Fruit fly (Drosophila melanogaster) whole organism, embryonic: Measurements from ENCODE around the gene CG32488.

ENCODE experiments used
- BEAF-32 ChIP-seq: fragments of 200-800 bp; sonication (Bioruptor generic); optimal IDR thresholded peaks from 3 replicates; lab custom pipeline; 2017; ENCODE audit warnings: missing biosample characterization, missing genetic modification characterization, mild to moderate bottlenecking, moderate library complexity, missing genetic modification reagents
- CG10209 ChIP-seq: fragments of 200-800 bp; sonication (Bioruptor generic); optimal IDR thresholded peaks from 3 replicates; lab custom pipeline; 2017; ENCODE audit warnings: missing biosample characterization, mild to moderate bottlenecking, missing genetic modification characterization, missing genetic modification reagents
- CG10979 ChIP-seq: fragments of 200-800 bp; sonication (Bioruptor generic); optimal IDR thresholded peaks from 2 replicates; lab custom pipeline; 2018; ENCODE audit warnings: missing biosample characterization, mild to moderate bottlenecking, missing genetic modification characterization, moderate library complexity
- CG11696 ChIP-seq: fragments of 200-800 bp; sonication (Bioruptor generic); IDR thresholded peaks from 2 replicates; pipeline ENCODE4 v1.3.6; 2022; ENCODE audit warnings: missing biosample characterization, missing genetic modification characterization
- CG12942 ChIP-seq: fragments of 200-800 bp; sonication (Bioruptor generic); optimal IDR thresholded peaks from 3 replicates; lab custom pipeline; 2016; ENCODE audit warnings: missing biosample characterization, missing genetic modification characterization
- CG13296 ChIP-seq: fragments of 200-800 bp; sonication (Bioruptor generic); optimal IDR thresholded peaks from 3 replicates; lab custom pipeline; 2018; ENCODE audit warnings: missing biosample characterization, mild to moderate bottlenecking, missing genetic modification characterization
- CG13775 ChIP-seq: fragments of 200-800 bp; sonication (Bioruptor generic); optimal IDR thresholded peaks from 3 replicates; lab custom pipeline; 2017; ENCODE audit warnings: missing biosample characterization, mild to moderate bottlenecking, missing genetic modification characterization
- CG14710 ChIP-seq: fragments of 200-800 bp; sonication (Bioruptor generic); optimal IDR thresholded peaks from 3 replicates; lab custom pipeline; 2019; ENCODE audit warnings: missing biosample characterization, mild to moderate bottlenecking, missing genetic modification characterization, moderate library complexity
- CG15269 ChIP-seq: fragments of 200-800 bp; sonication (Bioruptor generic); optimal IDR thresholded peaks from 2 replicates; lab custom pipeline; 2018; ENCODE audit warnings: missing biosample characterization, mild to moderate bottlenecking, missing genetic modification characterization, moderate library complexity
- CG18476 ChIP-seq: fragments of 200-800 bp; sonication (Bioruptor generic); optimal IDR thresholded peaks from 2 replicates; lab custom pipeline; 2016; ENCODE audit warnings: missing biosample characterization, mild to moderate bottlenecking, missing genetic modification characterization
- CG32532 ChIP-seq: fragments of 200-800 bp; sonication (Bioruptor generic); IDR thresholded peaks from 2 replicates; pipeline ENCODE4 v1.3.6; 2022; ENCODE audit warnings: missing biosample characterization, missing genetic modification characterization
- CG33213 ChIP-seq: fragments of 200-800 bp; sonication (Bioruptor generic); optimal IDR thresholded peaks from 3 replicates; lab custom pipeline; 2016; ENCODE audit warnings: missing biosample characterization, missing genetic modification characterization
- CG3838 ChIP-seq: fragments of 200-800 bp; sonication (Bioruptor generic); optimal IDR thresholded peaks from 3 replicates; lab custom pipeline; 2016; ENCODE audit warnings: missing biosample characterization, missing genetic modification characterization
- CG4424 ChIP-seq: fragments of 200-800 bp; sonication (Bioruptor generic); optimal IDR thresholded peaks from 3 replicates; lab custom pipeline; 2016; ENCODE audit warnings: missing biosample characterization, missing genetic modification characterization
- CG5245 ChIP-seq: fragments of 200-800 bp; sonication (Bioruptor generic); optimal IDR thresholded peaks from 3 replicates; lab custom pipeline; 2016; ENCODE audit warnings: missing biosample characterization, missing genetic modification characterization
- CG6254 ChIP-seq: fragments of 200-800 bp; sonication (Bioruptor generic); optimal IDR thresholded peaks from 3 replicates; lab custom pipeline; 2017; ENCODE audit warnings: mild to moderate bottlenecking, missing biosample characterization, missing genetic modification reagents, missing genetic modification characterization
- CG6272 ChIP-seq: fragments of 200-800 bp; sonication (Bioruptor generic); IDR thresholded peaks from 2 replicates; pipeline ENCODE4 v1.3.6; 2022; ENCODE audit warnings: missing biosample characterization, missing genetic modification characterization
- CG6689 ChIP-seq: fragments of 200-800 bp; sonication (Bioruptor generic); IDR thresholded peaks from 2 replicates; pipeline ENCODE4 v1.3.6; 2022; ENCODE audit warnings: missing biosample characterization, missing genetic modification characterization
- CG7839 ChIP-seq: fragments of 200-800 bp; sonication (Bioruptor generic); optimal IDR thresholded peaks from 3 replicates; lab custom pipeline; 2018; ENCODE audit warnings: missing biosample characterization, mild to moderate bottlenecking, missing genetic modification characterization, moderate library complexity
- CG7963 ChIP-seq: fragments of 200-800 bp; sonication (Bioruptor generic); IDR thresholded peaks from 3 replicates; pipeline ENCODE4 v1.3.6; 2022; ENCODE audit warnings: missing biosample characterization, missing genetic modification characterization; ENCODE audit not compliant: partially characterized antibody
- CG9817 ChIP-seq: fragments of 200-800 bp; sonication (Bioruptor generic); optimal IDR thresholded peaks from 2 replicates; lab custom pipeline; 2018; ENCODE audit warnings: missing biosample characterization, mild to moderate bottlenecking, missing genetic modification characterization, moderate library complexity
- E2f1 ChIP-seq: fragments of 200-800 bp; sonication (Bioruptor generic); IDR thresholded peaks from 2 replicates; pipeline ENCODE4 v1.3.6; 2022; ENCODE audit warnings: missing biosample characterization, missing genetic modification characterization
- GATAe ChIP-seq: fragments of 200-800 bp; sonication (Bioruptor generic); conservative IDR thresholded peaks from 2 replicates; pipeline ENCODE4 v1.3.6; 2022; ENCODE audit warnings: missing biosample characterization, missing genetic modification characterization
- Gug ChIP-seq: fragments of 200-800 bp; sonication (Bioruptor generic); IDR thresholded peaks from 4 replicates; pipeline ENCODE4 v1.3.6; 2022; ENCODE audit warnings: missing biosample characterization, missing genetic modification characterization
- HLH3B ChIP-seq: fragments of 200-800 bp; sonication (Bioruptor generic); IDR thresholded peaks from 2 replicates; pipeline ENCODE4 v1.3.6; 2022; ENCODE audit warnings: missing biosample characterization, missing genetic modification characterization
- Hr39 ChIP-seq: fragments of >200 bp; optimal IDR thresholded peaks from 2 replicates; lab custom pipeline; 2017
- Lhr ChIP-seq: fragments of 200-800 bp; sonication (Bioruptor generic); optimal IDR thresholded peaks from 3 replicates; lab custom pipeline; 2017; ENCODE audit warnings: mild to moderate bottlenecking, missing biosample characterization, missing genetic modification reagents, missing genetic modification characterization
- MTF-1 ChIP-seq: fragments of 200-800 bp; sonication (Bioruptor generic); optimal IDR thresholded peaks from 2 replicates; lab custom pipeline; 2018; ENCODE audit warnings: missing biosample characterization, mild to moderate bottlenecking, missing genetic modification characterization, borderline replicate concordance
- Mes4 ChIP-seq: fragments of 200-800 bp; sonication (Bioruptor generic); optimal IDR thresholded peaks from 2 replicates; lab custom pipeline; 2016; ENCODE audit warnings: missing biosample characterization, missing genetic modification characterization
- Opbp ChIP-seq: fragments of 200-800 bp; sonication (Bioruptor generic); IDR thresholded peaks from 3 replicates; pipeline ENCODE4 v1.3.6; 2022; ENCODE audit warnings: missing biosample characterization, missing genetic modification characterization; ENCODE audit not compliant: partially characterized antibody
- ara ChIP-seq: fragments of 200-800 bp; sonication (Bioruptor generic); IDR thresholded peaks from 2 replicates; pipeline ENCODE4 v1.3.6; 2022; ENCODE audit warnings: missing biosample characterization, missing genetic modification characterization
- bab2 ChIP-seq: fragments of 200-800 bp; sonication (Bioruptor generic); optimal IDR thresholded peaks from 2 replicates; lab custom pipeline; 2016; ENCODE audit warnings: missing biosample characterization, missing genetic modification characterization
- cad ChIP-seq: fragments of >200 bp; optimal IDR thresholded peaks from 2 replicates; lab custom pipeline; 2017; ENCODE audit warnings: missing biosample characterization, missing genetic modification characterization
- caup ChIP-seq: fragments of 200-800 bp; sonication (Bioruptor generic); optimal IDR thresholded peaks from 3 replicates; lab custom pipeline; 2017; ENCODE audit warnings: missing biosample characterization, mild to moderate bottlenecking, missing genetic modification characterization, moderate library complexity; ENCODE audit not compliant: severe bottlenecking
- corto ChIP-seq: fragments of 200-800 bp; sonication (Bioruptor generic); optimal IDR thresholded peaks from 2 replicates; lab custom pipeline; 2016; ENCODE audit warnings: missing biosample characterization, mild to moderate bottlenecking, missing genetic modification characterization, moderate library complexity
- croc ChIP-seq: fragments of 200-800 bp; sonication (Bioruptor generic); conservative IDR thresholded peaks from 3 replicates; pipeline ENCODE4 v1.3.6; 2022; ENCODE audit warnings: missing biosample characterization, missing genetic modification characterization
- cwo ChIP-seq: fragments of 200-800 bp; sonication (Bioruptor generic); optimal IDR thresholded peaks from 3 replicates; lab custom pipeline; 2017; ENCODE audit warnings: missing biosample characterization, missing genetic modification characterization, mild to moderate bottlenecking, moderate library complexity, missing genetic modification reagents
- dysf ChIP-seq: fragments of 200-800 bp; sonication (Bioruptor generic); IDR thresholded peaks from 3 replicates; pipeline ENCODE4 v1.3.6; 2022; ENCODE audit warnings: missing biosample characterization, missing genetic modification characterization
- ems ChIP-seq: fragments of 200-800 bp; sonication (Bioruptor generic); optimal IDR thresholded peaks from 3 replicates; lab custom pipeline; 2016; ENCODE audit warnings: missing biosample characterization, missing genetic modification characterization
- ftz-f1 ChIP-seq: fragments of 200-800 bp; sonication (Bioruptor generic); optimal IDR thresholded peaks from 2 replicates; lab custom pipeline; 2016; ENCODE audit warnings: missing biosample characterization, missing genetic modification characterization
- grau ChIP-seq: fragments of 200-800 bp; optimal IDR thresholded peaks from 3 replicates; lab custom pipeline; 2019; ENCODE audit warnings: missing biosample characterization, mild to moderate bottlenecking, missing genetic modification characterization, moderate library complexity
- lilli ChIP-seq: fragments of 200-800 bp; sonication (Bioruptor generic); optimal IDR thresholded peaks from 3 replicates; lab custom pipeline; 2016; ENCODE audit warnings: missing biosample characterization, missing genetic modification characterization
- peb ChIP-seq: fragments of 200-800 bp; sonication (Bioruptor generic); IDR thresholded peaks from 2 replicates; pipeline ENCODE4 v1.3.6; 2022; ENCODE audit warnings: missing biosample characterization, missing genetic modification characterization
- prd ChIP-seq, 3 experiments: fragments of >200 bp in 2 of 3; fragments of 200-800 bp in 1 of 3; sonication (Bioruptor generic) in 1 of 3; optimal IDR thresholded peaks in 2 of 3; IDR thresholded peaks in 1 of 3; 2 replicates in 2 of 3; 3 replicates in 1 of 3; pipeline versions ENCODE4 v1.3.6 to Lab custom; 2017 to 2022; ENCODE audit warnings: missing biosample characterization in 1 of 3, missing genetic modification characterization in 1 of 3
- run ChIP-seq: fragments of 200-800 bp; sonication (Bioruptor generic); optimal IDR thresholded peaks from 3 replicates; lab custom pipeline; 2018; ENCODE audit warnings: missing biosample characterization, mild to moderate bottlenecking, missing genetic modification characterization
- sd ChIP-seq: fragments of 200-800 bp; sonication (Bioruptor generic); optimal IDR thresholded peaks from 3 replicates; lab custom pipeline; 2018; ENCODE audit warnings: missing biosample characterization, mild to moderate bottlenecking, missing genetic modification characterization, moderate library complexity
- tin ChIP-seq: fragments of 200-800 bp; sonication (Bioruptor generic); optimal IDR thresholded peaks from 3 replicates; lab custom pipeline; 2016; ENCODE audit warnings: missing biosample characterization, missing genetic modification characterization

Gene CG32488

dm6 chr3L:3045256-3045743 is 29.4 kb upstream of the CG32488 start (continued):
- TF ChIP-seq CG11696 (GFP tag; lab: Robert Waterston, UW) (peak; percentile 70), cwo (peak; percentile 20), CG12942 (GFP tag; lab: Kevin White, UChicago) (peak; percentile 34), MTF-1 (GFP tag; lab: Kevin White, UChicago) (no peak), CG14710 (peak; percentile 25), CG4424 (peak; percentile 13), CG10209 (GFP tag; lab: Kevin White, UChicago) (peak; percentile 68), CG13775 (GFP tag; lab: Kevin White, UChicago) (peak; percentile 17), CG10979 (tag; lab: Kevin White, UChicago) (peak; percentile 42), E2f1 (GFP tag; lab: Robert Waterston, UW) (peak; percentile 41; the same call in 1 of the 2 replicates), CG32532 (GFP tag; lab: Robert Waterston, UW) (peak; percentile 52; the same call in 1 of the 2 replicates), CG7839 (tag; lab: Kevin White, UChicago) (peak; percentile 37), ara (GFP tag; lab: Robert Waterston, UW) (no peak), CG6272 (GFP tag; lab: Robert Waterston, UW) (0 out of 2 replicates have a peak, but pooled peaks have one; percentile 4), GATAe (no peak), HLH3B (GFP tag; lab: Robert Waterston, UW) (peak; percentile 33; the same call in 1 of the 2 replicates), sd (tag; lab: Kevin White, UChicago) (peak; percentile 36), Opbp (GFP tag; lab: Robert Waterston, UW) (no peak), CG13296 (peak; percentile 35), CG6689 (peak; percentile 43; the same call in 1 of the 2 replicates), grau (tag; lab: Kevin White, UChicago) (peak; percentile 56)

DNA sequence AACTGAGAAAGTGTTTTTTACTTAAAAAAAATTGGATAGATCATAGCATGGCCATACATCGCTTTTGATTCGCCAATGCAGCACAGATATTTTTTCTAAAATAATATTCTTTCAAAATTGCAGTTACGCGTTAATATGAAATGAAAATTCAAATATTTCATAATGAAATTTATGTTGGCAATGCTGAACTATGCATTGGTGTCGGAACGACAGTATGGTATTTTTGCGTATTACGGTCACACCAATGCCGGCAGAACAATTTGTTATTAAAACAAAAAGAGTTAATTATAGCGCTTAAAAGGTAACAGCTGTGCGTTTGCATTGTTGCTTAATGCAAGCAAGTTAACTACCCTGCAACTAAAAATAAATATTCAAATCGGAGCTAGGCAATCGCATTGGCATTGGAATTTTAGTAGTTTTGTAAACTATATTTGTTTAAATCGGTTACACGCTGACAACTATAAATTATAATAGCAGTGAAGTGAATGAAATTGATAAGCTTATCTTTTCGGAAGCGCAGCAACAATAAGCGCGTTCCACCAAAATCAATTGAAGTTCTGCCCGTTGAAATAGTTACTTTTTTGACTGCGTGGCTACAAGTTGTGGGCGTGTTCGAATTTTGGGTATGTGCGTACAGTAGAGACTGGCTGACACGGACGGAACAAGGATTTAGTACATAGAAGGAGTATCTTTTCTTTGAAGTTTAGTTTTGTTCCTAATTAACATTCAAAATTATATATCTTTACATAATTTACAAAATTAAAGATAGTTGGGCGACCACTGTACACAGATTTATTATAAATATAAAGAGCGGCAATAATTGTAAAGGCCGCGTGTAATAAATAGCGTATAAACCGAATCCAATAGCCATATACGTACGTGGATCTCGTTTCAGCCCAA is 26.5 kb upstream of the CG32488 start, which contains the start of gene Prx4:
TSS of gene Prx4 (plus strand) at position 210 of the 900 bp plus-strand sequence.
- no peak for TF ChIP-seq CG3838
- TF ChIP-seq Gug (GFP tag; lab: Robert Waterston, UW), result peak; percentile 78
- TF ChIP-seq lilli, result peak; percentile 73
- TF ChIP-seq corto (GFP tag; lab: Kevin White, UChicago), result peak; percentile 46
- peak; percentile 64 for TF ChIP-seq CG9817 (tag; lab: Kevin White, UChicago)
- peak; percentile 9 for TF ChIP-seq BEAF-32
- TF ChIP-seq ems, result peak; percentile 51
- TF ChIP-seq CG15269 (tag; lab: Kevin White, UChicago), result peak; percentile 80
- TF ChIP-seq run (tag; lab: Kevin White, UChicago), result peak; percentile 2
- TF ChIP-seq CG5245 (GFP tag; lab: Kevin White, UChicago), result peak; percentile 42
- no peak for TF ChIP-seq Lhr (GFP tag; lab: Kevin White, UChicago)
- TF ChIP-seq caup (GFP tag; lab: Kevin White, UChicago), result peak; percentile 74
- peak; percentile 41 for TF ChIP-seq CG6254 (GFP tag; lab: Kevin White, UChicago)
- peak; percentile 41; the same call in 1 of the 2 replicates for TF ChIP-seq peb (GFP tag; lab: Robert Waterston, UW)
- peak; percentile 44 for TF ChIP-seq bab2 (GFP tag; lab: Kevin White, UChicago)
- no peak for TF ChIP-seq prd (optimal IDR thresholded peaks at IDR 0.05; lab: Kevin White, UChicago)
- peak; percentile 79 for TF ChIP-seq prd (GFP tag; IDR thresholded peaks at IDR 0.05; lab: Robert Waterston, UW)
- peak; percentile 65 for TF ChIP-seq tin (GFP tag; lab: Kevin White, UChicago)
- TF ChIP-seq Mes4 (GFP tag; lab: Kevin White, UChicago), result peak; percentile 0
- TF ChIP-seq CG33213 (GFP tag; lab: Kevin White, UChicago), result no peak
- TF ChIP-seq CG7963, result no peak
- TF ChIP-seq dysf (GFP tag; lab: Robert Waterston, UW), result peak; percentile 82
- no peak for TF ChIP-seq Hr39
- no peak for TF ChIP-seq cad (GFP tag; lab: Kevin White, UChicago)
- TF ChIP-seq ftz-f1 (GFP tag; lab: Kevin White, UChicago), result no peak
- TF ChIP-seq CG18476, result peak; percentile 65
- peak; percentile 45; the same call in 2 of the 3 replicates for TF ChIP-seq croc (GFP tag; lab: Robert Waterston, UW)
